Worm (Caenorhabditis elegans) whole organism, L4 larva: ENCODE data around the gene Y116A8A.7.
"Not testable (repeated sequence)": the region's sequence is repeated elsewhere in the genome, so short reads cannot be mapped to it uniquely, and the experiment has no call there.

Experiments used
- D1046.2 ChIP-seq: fragments of 200-800 bp; sonication (Bioruptor generic); IDR thresholded peaks from 2 replicates; pipeline ENCODE4 v1.3.6; 2022; ENCODE audit warnings: missing genetic modification characterization, missing compliant biosample characterization
- F10B5.3 ChIP-seq: sonication (generic microtip); optimal IDR thresholded peaks from 2 replicates; lab custom pipeline; 2016; ENCODE audit warnings: mild to moderate bottlenecking, missing genetic modification characterization, missing compliant biosample characterization
- F26F4.8 ChIP-seq: fragments of 200-800 bp; sonication (Bioruptor generic); conservative IDR thresholded peaks from 2 replicates; pipeline ENCODE4 v1.3.6; 2022; ENCODE audit warnings: missing genetic modification characterization, missing compliant biosample characterization
- R02D3.7 ChIP-seq: fragments of 150-350 bp; sonication (generic microtip); optimal IDR thresholded peaks from 3 replicates; lab custom pipeline; 2014; ENCODE audit warnings: missing biosample characterization, missing genetic modification characterization
- T26A8.4 ChIP-seq: fragments of 200-800 bp; sonication (Bioruptor generic); IDR thresholded peaks from 2 replicates; pipeline ENCODE4 v1.3.6; 2022; ENCODE audit warnings: missing genetic modification characterization, missing compliant biosample characterization
- Y48G9A.11 ChIP-seq: fragments of 200-800 bp; sonication (Bioruptor generic); IDR thresholded peaks from 2 replicates; pipeline ENCODE4 v1.3.6; 2022; ENCODE audit warnings: missing genetic modification reagents, missing genetic modification characterization, missing compliant biosample characterization
- Y75B8A.6 ChIP-seq: fragments of 200-800 bp; sonication (Bioruptor generic); IDR thresholded peaks from 2 replicates; pipeline ENCODE4 v1.3.6; 2022; ENCODE audit warnings: missing genetic modification reagents, missing genetic modification characterization, missing compliant biosample characterization
- aha-1 ChIP-seq: fragments of 150-350 bp; peaks from one replicate; lab custom pipeline; 2014; ENCODE audit warnings: missing biosample characterization, missing genetic modification characterization
- ceh-32 ChIP-seq: sonication (generic microtip); optimal IDR thresholded peaks from 2 replicates; lab custom pipeline; 2016; ENCODE audit warnings: mild to moderate bottlenecking, missing genetic modification characterization, missing compliant biosample characterization; ENCODE audit not compliant: poor library complexity
- ceh-44 ChIP-seq: fragments of 200-800 bp; sonication (Bioruptor generic); IDR thresholded peaks from 2 replicates; pipeline ENCODE4 v1.3.6; 2022; ENCODE audit warnings: missing genetic modification reagents, missing genetic modification characterization, missing compliant biosample characterization
- ces-1 ChIP-seq: fragments of 150-350 bp; sonication (generic microtip); optimal IDR thresholded peaks from 4 replicates; lab custom pipeline; 2014; ENCODE audit warnings: missing biosample characterization, missing genetic modification reagents, missing genetic modification characterization
- daf-16 ChIP-seq, 3 experiments: sonication (generic microtip); optimal IDR thresholded peaks; 2 replicates each; lab custom pipeline; 2016 to 2017; ENCODE audit warnings: missing genetic modification characterization in 3 of 3, missing genetic modification reagents in 3 of 3, mild to moderate bottlenecking in 2 of 3, missing compliant biosample characterization in 2 of 3, missing biosample characterization in 1 of 3, moderate library complexity in 1 of 3
- gei-8 ChIP-seq: fragments of 200-800 bp; sonication (Bioruptor generic); optimal IDR thresholded peaks from 2 replicates; lab custom pipeline; 2018; ENCODE audit warnings: mild to moderate bottlenecking, missing genetic modification characterization, missing compliant biosample characterization
- jun-1 ChIP-seq: fragments of 150-350 bp; optimal IDR thresholded peaks from 2 replicates; lab custom pipeline; 2014; ENCODE audit warnings: missing biosample characterization, missing genetic modification reagents, missing genetic modification characterization
- lim-7 ChIP-seq: fragments of 200-800 bp; sonication (Bioruptor generic); IDR thresholded peaks from 2 replicates; pipeline ENCODE4 v1.3.6; 2022; ENCODE audit warnings: missing genetic modification characterization, missing compliant biosample characterization
- lin-15B ChIP-seq: fragments of 150-350 bp; sonication (generic microtip); optimal IDR thresholded peaks from 3 replicates; lab custom pipeline; 2014; ENCODE audit warnings: missing biosample characterization, missing genetic modification characterization
- lin-39 ChIP-seq: fragments of 150-350 bp; optimal IDR thresholded peaks from 2 replicates; lab custom pipeline; 2014; ENCODE audit warnings: missing biosample characterization, missing genetic modification reagents, missing genetic modification characterization
- madf-5 ChIP-seq, 2 experiments: fragments of 200-800 bp; sonication (Bioruptor generic); IDR thresholded peaks; 2 replicates each; pipeline ENCODE4 v1.3.6; 2022; ENCODE audit warnings: missing compliant biosample characterization in 2 of 2, missing genetic modification characterization in 2 of 2
- pha-4 ChIP-seq, 2 experiments: fragments of 150-350 bp in 1 of 2; fragments of 200-800 bp in 1 of 2; sonication (Bioruptor generic) in 1 of 2; IDR thresholded peaks in 1 of 2; optimal IDR thresholded peaks in 1 of 2; 2 replicates each; pipeline versions ENCODE4 v1.3.6 to Lab custom; 2014 to 2022; ENCODE audit warnings: missing genetic modification characterization in 2 of 2, missing genetic modification reagents in 2 of 2, missing biosample characterization in 1 of 2, missing compliant biosample characterization in 1 of 2
- set-16 ChIP-seq: fragments of 200-800 bp; sonication (Bioruptor generic); IDR thresholded peaks from 2 replicates; pipeline ENCODE4 v1.3.6; 2022; ENCODE audit warnings: missing genetic modification reagents, missing genetic modification characterization, missing compliant biosample characterization
- snpc-1.2 ChIP-seq: fragments of 200-800 bp; sonication (Bioruptor generic); IDR thresholded peaks from 2 replicates; pipeline ENCODE4 v1.3.6; 2022; ENCODE audit warnings: missing genetic modification reagents, missing genetic modification characterization, missing compliant biosample characterization
- snpc-4 ChIP-seq: fragments of 150-350 bp; optimal IDR thresholded peaks from 2 replicates; lab custom pipeline; 2014; ENCODE audit warnings: missing biosample characterization, missing genetic modification characterization
- unc-62 ChIP-seq, 3 experiments: fragments of 150-350 bp in 1 of 3; sonication (generic microtip); optimal IDR thresholded peaks in 2 of 3; peaks in 1 of 3; 1 replicate in 1 of 3; 2 replicates in 2 of 3; lab custom pipeline; 2014 to 2017; ENCODE audit warnings: missing biosample characterization in 3 of 3, missing genetic modification characterization in 3 of 3, missing genetic modification reagents in 3 of 3, missing genotype in 1 of 3
- zag-1 ChIP-seq: fragments of 150-350 bp; optimal IDR thresholded peaks from 2 replicates; lab custom pipeline; 2014; ENCODE audit warnings: missing biosample characterization, missing genetic modification characterization

Gene Y116A8A.7

DNA sequence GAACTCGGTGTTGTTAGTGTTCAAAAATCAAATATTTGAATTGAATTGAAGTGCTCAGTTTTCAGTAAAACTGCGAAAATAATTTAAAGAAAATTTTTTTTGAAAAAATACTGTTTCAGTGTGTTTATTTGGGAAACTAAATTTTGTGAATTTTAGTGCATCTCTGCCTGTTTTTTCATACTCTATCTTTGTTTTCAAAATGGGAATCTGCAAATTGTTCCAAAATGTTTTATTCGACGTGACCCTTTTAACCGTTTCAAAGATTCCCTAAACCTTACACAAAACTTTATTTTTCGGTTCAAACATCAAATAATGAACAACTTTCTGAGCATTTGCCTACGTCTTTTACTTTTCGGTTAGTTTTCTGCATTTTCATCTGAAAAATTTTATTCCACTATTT lies at the start of gene Y116A8A.7:
Y116A8A.7 (plus strand) TSS at position 301 of the 400 bp plus-strand sequence.
- no peak for TF ChIP-seq zag-1
- TF ChIP-seq lin-15B, result no peak
- no peak for TF ChIP-seq D1046.2 (GFP tag; lab: Robert Waterston, UW)
- TF ChIP-seq Y48G9A.11, result no peak
- TF ChIP-seq T26A8.4 (GFP tag; lab: Robert Waterston, UW), result no peak
- TF ChIP-seq lin-39, result no peak
- TF ChIP-seq snpc-4, result no peak

ce11 chrIV:16787024-16787423 lies 43.0 kb upstream of the Y116A8A.7 start, which contains the start of gene Y43D4A.6:
TSS of gene Y43D4A.6 (plus strand) at chrIV:16787324.
- TF ChIP-seq unc-62 (GFP tag; optimal IDR thresholded peaks at IDR 0.05 in 1 of 2; lab: Kevin White, UChicago), result peak in 1 of 2 experiments; percentile 63
- no peak for TF ChIP-seq unc-62 (tag; optimal IDR thresholded peaks at IDR 0.05; lab: Kevin White, UChicago)
- no peak for TF ChIP-seq F10B5.3 (tag; lab: Kevin White, UChicago)
- no peak for TF ChIP-seq Y75B8A.6
- TF ChIP-seq jun-1 (tag; lab: Kevin White, UChicago), result no peak
- TF ChIP-seq, all 104 proteins: peak for 1

DNA sequence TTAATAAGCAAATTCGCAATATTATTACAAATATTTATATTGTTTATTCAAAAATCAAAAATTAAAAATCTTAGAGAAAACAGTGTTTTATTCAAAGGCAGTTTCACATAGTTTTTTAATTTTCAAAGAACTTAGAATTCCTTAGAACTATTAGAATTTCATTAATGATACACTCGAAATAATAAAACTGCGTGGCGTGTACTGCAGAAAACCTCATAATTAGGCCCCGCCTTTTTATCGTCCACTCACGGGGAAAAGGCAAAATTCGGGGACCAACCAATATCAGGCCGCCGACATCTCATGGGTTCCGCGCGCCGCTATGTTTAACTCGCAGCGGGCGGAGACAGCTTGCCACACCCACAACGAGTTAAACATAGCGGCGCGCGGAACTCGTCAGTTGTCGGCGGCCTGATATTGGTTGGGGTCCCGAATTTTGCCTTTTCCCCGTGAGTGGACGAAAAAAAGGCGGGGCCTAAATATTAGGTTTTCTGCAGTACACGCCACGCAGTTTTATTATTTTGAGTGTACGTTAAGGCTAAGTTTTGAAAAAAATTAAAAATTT lies 32.6 kb upstream of the Y116A8A.7 start:
- TF ChIP-seq snpc-1.2 (GFP tag; lab: Robert Waterston, UW), result peak; percentile 74

DNA sequence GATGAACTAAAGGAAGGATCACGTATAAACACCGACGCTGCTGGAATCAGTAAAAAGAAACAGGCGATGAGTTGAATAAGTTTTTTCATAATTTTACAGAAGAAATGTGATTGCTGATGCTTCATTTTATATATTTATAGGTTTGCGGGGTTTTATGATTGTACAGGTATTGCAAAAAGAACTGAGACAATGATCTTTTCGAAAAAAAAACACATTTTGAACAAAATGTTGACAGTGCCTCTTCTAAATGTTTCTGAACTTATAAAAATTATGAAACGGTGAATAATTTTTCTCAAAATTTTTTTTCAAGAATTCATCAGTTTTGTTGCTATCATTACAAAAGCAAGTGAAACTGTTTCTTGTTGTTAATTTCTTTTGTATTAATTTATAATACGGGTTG lies 23.6 kb upstream of the Y116A8A.7 start, which contains the start of gene clec-193:
clec-193 (minus strand) TSS at position 101 of the 400 bp plus-strand sequence.
- no peak for TF ChIP-seq set-16 (GFP tag; lab: Robert Waterston, UW)
- TF ChIP-seq unc-62 (GFP tag; optimal IDR thresholded peaks at IDR 0.05 in 1 of 2; lab: Kevin White, UChicago), result peak in 1 of 2 experiments; percentile 32
- TF ChIP-seq unc-62 (tag; optimal IDR thresholded peaks at IDR 0.05; lab: Kevin White, UChicago), result no peak

DNA sequence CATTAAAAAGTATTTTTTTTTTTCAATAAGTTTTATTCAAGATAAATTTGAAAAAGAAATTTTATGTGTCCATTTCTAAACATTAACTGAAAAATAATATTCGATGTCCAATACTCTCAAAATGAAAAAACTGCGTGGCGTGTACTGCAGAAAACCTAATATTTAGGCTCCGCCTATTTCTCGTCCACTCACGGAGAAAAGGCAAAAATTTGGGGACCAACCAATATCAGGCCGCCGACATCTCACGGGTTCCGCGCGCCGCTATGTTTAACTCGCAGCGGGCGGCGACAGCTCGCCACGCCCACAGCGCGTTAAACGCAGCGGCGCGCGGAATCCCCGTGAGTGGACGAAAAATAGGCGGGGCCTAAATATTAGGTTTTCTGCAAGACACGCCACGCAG lies 21.4 kb upstream of the Y116A8A.7 start:
- TF ChIP-seq snpc-1.2 (GFP tag; lab: Robert Waterston, UW) (peak; percentile 98), pha-4 (GFP tag; IDR thresholded peaks at IDR 0.05; lab: Robert Waterston, UW) (0 out of 2 replicates have a peak, but pooled peaks have one; percentile 12), aha-1 (peak; percentile 30)
- not testable (repeated sequence) for TF ChIP-seq pha-4 (tag; optimal IDR thresholded peaks at IDR 0.05; lab: Kevin White, UChicago)

DNA sequence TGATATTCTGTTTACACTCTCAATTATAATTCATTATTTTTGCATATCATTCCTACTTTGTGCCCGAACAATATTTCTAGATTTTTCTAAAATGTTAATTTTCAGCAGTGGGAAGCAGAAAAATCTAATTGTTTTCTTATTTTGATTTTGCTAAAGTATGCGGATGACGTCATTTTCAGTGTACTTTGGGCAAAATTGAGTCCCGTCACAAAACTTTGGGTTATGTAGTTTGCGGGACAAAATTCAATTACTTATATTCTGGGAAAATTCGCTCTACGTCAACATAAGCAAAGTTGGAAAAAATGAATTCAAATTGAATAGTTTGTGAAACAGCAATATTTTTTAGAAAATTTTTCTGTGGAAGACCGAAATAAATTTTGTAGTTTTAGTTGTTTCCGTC lies 17.9 kb upstream of the Y116A8A.7 start:
- TF ChIP-seq ces-1 (peak; percentile 82), R02D3.7 (tag; lab: Kevin White, UChicago) (no peak)

- TF ChIP-seq lim-7 (GFP tag; lab: Robert Waterston, UW), result no peak
- TF ChIP-seq gei-8 (GFP tag; lab: Kevin White, UChicago), result no peak
- TF ChIP-seq daf-16 (GFP tag; optimal IDR thresholded peaks at IDR 0.05; lab: Kevin White, UChicago), result no peak
- no peak for TF ChIP-seq daf-16 (tag; optimal IDR thresholded peaks at IDR 0.05; lab: Kevin White, UChicago)
- no peak for TF ChIP-seq ceh-32 (tag; lab: Kevin White, UChicago)
- no peak for TF ChIP-seq ceh-44
Measured at ce11 chrIV:16813825-16814224, 16.2 kb upstream of the Y116A8A.7 start, which contains the start of gene Y116A8A.2. TSS of gene Y116A8A.2 (minus strand) at chrIV:16813925.

- TF ChIP-seq snpc-1.2 (GFP tag; lab: Robert Waterston, UW) (peak; percentile 97), madf-5 (GFP tag; IDR thresholded peaks at IDR 0.05; lab: Robert Waterston, UW) (peak in 1 of 2 experiments; percentile 63; a peak in 1 of 4 replicates), F26F4.8 (GFP tag; lab: Robert Waterston, UW) (0 out of 2 replicates have a peak, but pooled peaks have one; percentile 46)
Measured at ce11 chrIV:16818551-16818950, 11.4 kb upstream of the Y116A8A.7 start.
